Worm (Caenorhabditis elegans): ENCODE measurements around the gene F54C9.3.

- no peak for TF ChIP-seq ceh-30 (tag; optimal IDR thresholded peaks at IDR 0.05)
- no peak for TF ChIP-seq unc-3 (GFP tag; conservative IDR thresholded peaks at IDR 0.05)
- no peak for TF ChIP-seq unc-3 (tag; optimal IDR thresholded peaks at IDR 0.05)
- no peak for TF ChIP-seq tbx-7 (tag; optimal IDR thresholded peaks at IDR 0.05)
- peak; percentile 65 for TF ChIP-seq ama-1 (optimal IDR thresholded peaks at IDR 0.05)
- TF ChIP-seq fkh-6 (tag; optimal IDR thresholded peaks at IDR 0.05): no peak
- TF ChIP-seq lim-6 (tag; optimal IDR thresholded peaks at IDR 0.05): no peak
Observed at ce11 chrII:8603567-8604359, 37.1 kb upstream of the F54C9.3 start, which contains the start of gene suf-1.
